Worm (Caenorhabditis elegans) whole organism, L1 larva: ENCODE results near the gene F09C6.10.
"Not testable (repeated sequence)": the region's sequence is repeated elsewhere in the genome, so short reads cannot be mapped to it uniquely, and the experiment has no call there.

Experiments
- blmp-1 ChIP-seq: fragments of 150-350 bp; optimal IDR thresholded peaks from 2 replicates; lab custom pipeline; 2014; ENCODE audit warnings: missing biosample characterization, missing genetic modification characterization
- ceh-63 ChIP-seq: fragments of 200-800 bp; sonication (Bioruptor generic); optimal IDR thresholded peaks from 2 replicates; lab custom pipeline; 2018; ENCODE audit warnings: mild to moderate bottlenecking, missing genetic modification characterization, missing compliant biosample characterization
- elt-3 ChIP-seq, 6 experiments: fragments of 150-350 bp in 1 of 6; sonication (generic microtip); optimal IDR thresholded peaks; 2 replicates each; lab custom pipeline; 2017 to 2018; ENCODE audit warnings: missing biosample characterization in 6 of 6, missing genetic modification characterization in 6 of 6, inconsistent platforms in 1 of 6
- nhr-11 ChIP-seq: fragments of 150-350 bp; optimal IDR thresholded peaks from 2 replicates; lab custom pipeline; 2014; ENCODE audit warnings: missing biosample characterization, missing genetic modification characterization
- nhr-76 ChIP-seq: sonication (generic microtip); optimal IDR thresholded peaks from 2 replicates; lab custom pipeline; 2017; ENCODE audit warnings: missing biosample characterization, missing genetic modification characterization
- unc-86 ChIP-seq: sonication (generic microtip); optimal IDR thresholded peaks from 2 replicates; lab custom pipeline; 2016; ENCODE audit warnings: missing genetic modification characterization, missing compliant biosample characterization

ce11 chrV:16949609-16950008 is 33.6 kb upstream of the F09C6.10 start, which contains the start of gene fbxa-111:
- TF ChIP-seq ceh-63 (GFP tag; lab: Kevin White, UChicago); elt-3 (tag; optimal IDR thresholded peaks at IDR 0.05; lab: Kevin White, UChicago); nhr-11 (tag; lab: Kevin White, UChicago); nhr-76 (tag; lab: Kevin White, UChicago); unc-86 (tag; lab: Kevin White, UChicago); blmp-1 (tag; lab: Kevin White, UChicago): not testable (repeated sequence)
